Worm (Caenorhabditis elegans): ENCODE measurements around the gene ZK669.3.

DNA sequence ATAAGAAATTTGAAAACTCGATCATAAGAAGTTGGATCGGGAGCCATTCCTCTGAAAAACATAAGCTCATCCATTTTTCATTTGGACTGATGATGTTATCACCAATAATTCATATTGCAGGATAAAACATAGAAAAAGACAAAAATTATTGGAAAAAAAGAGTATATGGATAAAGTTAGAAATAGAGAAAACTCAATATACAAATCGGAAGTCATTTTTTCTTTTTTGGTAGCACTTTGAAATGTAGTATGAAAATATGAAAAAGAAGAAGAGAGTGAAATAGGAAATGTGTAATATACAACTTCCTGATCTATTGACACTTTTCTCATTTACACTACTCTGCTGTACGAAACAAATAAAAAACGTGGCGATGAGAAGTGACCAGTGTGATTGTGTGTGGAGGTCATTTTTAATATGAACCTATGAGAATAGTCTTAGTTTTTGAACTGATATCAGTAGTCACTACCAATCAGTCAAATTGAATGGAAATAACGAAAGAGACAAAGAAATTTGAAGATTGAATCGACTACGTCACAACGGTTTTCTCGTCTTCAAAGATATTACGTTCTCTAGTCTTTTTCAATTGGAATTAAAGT is 6.0 kb downstream of the ZK669.3 start, which contains the start of gene ZK669.5:
- TF ChIP-seq unc-62 (GFP tag; optimal IDR thresholded peaks at IDR 0.05) = no peak
- TF ChIP-seq sem-2 (GFP tag; optimal IDR thresholded peaks at IDR 0.05) = no peak
- no peak for TF ChIP-seq tbx-8 (GFP tag; optimal IDR thresholded peaks at IDR 0.05)
- TF ChIP-seq ces-1 (GFP tag; optimal IDR thresholded peaks at IDR 0.05) = no peak
- TF ChIP-seq nhr-12 (tag; optimal IDR thresholded peaks at IDR 0.05) = no peak

Data from whole organism, mixed stage, embryonic.